Worm (Caenorhabditis elegans) whole organism, early embryonic: ENCODE results near the gene T23G7.2.

ENCODE experiments used
- ets-7 ChIP-seq: sonication (generic microtip); optimal IDR thresholded peaks from 2 replicates; lab custom pipeline; 2016; ENCODE audit warnings: missing genotype, missing genetic modification characterization, missing compliant biosample characterization
- pes-1 ChIP-seq: fragments of 200-800 bp; sonication (Bioruptor generic); IDR thresholded peaks from 2 replicates; pipeline ENCODE4 v1.3.6; 2022; ENCODE audit warnings: missing genetic modification reagents, missing genetic modification characterization, missing compliant biosample characterization
- sea-1 ChIP-seq: fragments of 200-800 bp; sonication (Bioruptor generic); conservative IDR thresholded peaks from 2 replicates; pipeline ENCODE4 v1.3.6; 2022; ENCODE audit warnings: missing genetic modification characterization, missing compliant biosample characterization

- TF ChIP-seq ets-7 (tag; lab: Kevin White, UChicago) = no peak
- no peak for TF ChIP-seq sea-1 (GFP tag; lab: Robert Waterston, UW)
- TF ChIP-seq pes-1 = no peak
Measured at ce11 chrII:9157125-9157524, 15.6 kb downstream of the T23G7.2 start.
